Fruit fly (Drosophila melanogaster) whole organism, embryonic: ENCODE results near the gene kin17.

Experiments
- Asciz ChIP-seq: fragments of 200-800 bp; sonication (Bioruptor generic); optimal IDR thresholded peaks from 2 replicates; lab custom pipeline; 2017; ENCODE audit warnings: missing biosample characterization, mild to moderate bottlenecking, missing genetic modification characterization, missing genetic modification reagents
- CG10274 ChIP-seq: fragments of 200-800 bp; sonication (Bioruptor generic); optimal IDR thresholded peaks from 3 replicates; lab custom pipeline; 2017; ENCODE audit warnings: missing biosample characterization, mild to moderate bottlenecking, missing genetic modification characterization
- CG12659 ChIP-seq: fragments of 200-800 bp; sonication (Bioruptor generic); optimal IDR thresholded peaks from 3 replicates; lab custom pipeline; 2017; ENCODE audit warnings: mild to moderate bottlenecking, missing biosample characterization, missing genetic modification reagents, missing genetic modification characterization
- CG12744 ChIP-seq: fragments of 200-800 bp; sonication (Bioruptor generic); optimal IDR thresholded peaks from 2 replicates; lab custom pipeline; 2016; ENCODE audit warnings: missing biosample characterization, missing genetic modification characterization
- CG14441 ChIP-seq: fragments of 200-800 bp; sonication (Bioruptor generic); IDR thresholded peaks from 2 replicates; pipeline ENCODE4 v1.3.6; 2022; ENCODE audit warnings: missing biosample characterization, missing genetic modification characterization
- CG17912 ChIP-seq: fragments of 200-800 bp; sonication (Bioruptor generic); optimal IDR thresholded peaks from 2 replicates; lab custom pipeline; 2018; ENCODE audit warnings: missing biosample characterization, mild to moderate bottlenecking, missing genetic modification characterization
- CG1792 ChIP-seq: fragments of 200-800 bp; sonication (Bioruptor generic); optimal IDR thresholded peaks from 2 replicates; lab custom pipeline; 2016; ENCODE audit warnings: missing biosample characterization, missing genetic modification characterization
- CG18599 ChIP-seq: fragments of 200-800 bp; sonication (Bioruptor generic); optimal IDR thresholded peaks from 3 replicates; lab custom pipeline; 2017; ENCODE audit warnings: missing biosample characterization, missing genetic modification characterization, mild to moderate bottlenecking, moderate library complexity, missing genetic modification reagents
- CG2116 ChIP-seq: fragments of 200-800 bp; sonication (Bioruptor generic); optimal IDR thresholded peaks from 3 replicates; lab custom pipeline; 2018; ENCODE audit warnings: missing biosample characterization, mild to moderate bottlenecking, missing genetic modification characterization
- CG2678 ChIP-seq: fragments of 200-800 bp; sonication (Bioruptor generic); optimal IDR thresholded peaks from 3 replicates; lab custom pipeline; 2019; ENCODE audit warnings: missing biosample characterization, mild to moderate bottlenecking, missing genetic modification characterization, moderate library complexity
- CG2875 ChIP-seq: fragments of 200-800 bp; sonication (Bioruptor generic); optimal IDR thresholded peaks from 2 replicates; lab custom pipeline; 2017; ENCODE audit warnings: missing biosample characterization, mild to moderate bottlenecking, missing genetic modification characterization, missing genetic modification reagents
- CG42726 ChIP-seq: fragments of 200-800 bp; sonication (Bioruptor generic); IDR thresholded peaks from 2 replicates; pipeline ENCODE4 v1.3.6; 2022; ENCODE audit warnings: missing biosample characterization, missing genetic modification characterization; ENCODE audit not compliant: partially characterized antibody
- CG4424 ChIP-seq: fragments of 200-800 bp; sonication (Bioruptor generic); optimal IDR thresholded peaks from 3 replicates; lab custom pipeline; 2016; ENCODE audit warnings: missing biosample characterization, missing genetic modification characterization
- CG5953 ChIP-seq: fragments of 200-800 bp; sonication (Bioruptor generic); IDR thresholded peaks from 2 replicates; pipeline ENCODE4 v1.3.6; 2022; ENCODE audit warnings: missing biosample characterization, missing genetic modification characterization
- CG8924 ChIP-seq: fragments of 200-800 bp; optimal IDR thresholded peaks from 3 replicates; lab custom pipeline; 2019; ENCODE audit warnings: missing biosample characterization, mild to moderate bottlenecking, missing genetic modification characterization, moderate library complexity
- CHES-1-like ChIP-seq: fragments of 200-800 bp; sonication (Bioruptor generic); optimal IDR thresholded peaks from 2 replicates; lab custom pipeline; 2016; ENCODE audit warnings: missing biosample characterization, missing genetic modification characterization
- CTCF ChIP-seq: fragments of 200-800 bp; sonication (Bioruptor generic); optimal IDR thresholded peaks from 2 replicates; lab custom pipeline; 2017; ENCODE audit warnings: missing biosample characterization, mild to moderate bottlenecking, missing genetic modification characterization, moderate library complexity
- Camta ChIP-seq: fragments of 200-800 bp; sonication (Bioruptor generic); optimal IDR thresholded peaks from 2 replicates; lab custom pipeline; 2016; ENCODE audit warnings: missing biosample characterization, missing genetic modification characterization
- CrebB ChIP-seq: fragments of 200-800 bp; sonication (Bioruptor generic); optimal IDR thresholded peaks from 3 replicates; lab custom pipeline; 2018; ENCODE audit warnings: missing biosample characterization, mild to moderate bottlenecking, missing genetic modification characterization
- Drgx ChIP-seq: fragments of 200-800 bp; sonication (Bioruptor generic); IDR thresholded peaks from 2 replicates; pipeline ENCODE4 v1.3.6; 2022; ENCODE audit warnings: missing biosample characterization, missing genetic modification characterization
- Hr51 ChIP-seq, 2 experiments: fragments of 200-800 bp; sonication (Bioruptor generic); optimal IDR thresholded peaks; 2 replicates in 1 of 2; 3 replicates in 1 of 2; lab custom pipeline; 2016 to 2018; ENCODE audit warnings: missing biosample characterization in 2 of 2, missing genetic modification characterization in 2 of 2, mild to moderate bottlenecking in 1 of 2, moderate library complexity in 1 of 2
- Mad ChIP-seq: fragments of 200-800 bp; sonication (Bioruptor generic); optimal IDR thresholded peaks from 2 replicates; lab custom pipeline; 2016; ENCODE audit warnings: missing biosample characterization, missing genetic modification characterization
- Mes4 ChIP-seq: fragments of 200-800 bp; sonication (Bioruptor generic); optimal IDR thresholded peaks from 2 replicates; lab custom pipeline; 2016; ENCODE audit warnings: missing biosample characterization, missing genetic modification characterization
- NfI ChIP-seq: fragments of 200-800 bp; sonication (Bioruptor generic); optimal IDR thresholded peaks from 3 replicates; lab custom pipeline; 2018; ENCODE audit warnings: missing biosample characterization, mild to moderate bottlenecking, missing genetic modification characterization, moderate library complexity
- Optix ChIP-seq: fragments of 200-800 bp; sonication (Bioruptor generic); IDR thresholded peaks from 3 replicates; pipeline ENCODE4 v1.3.6; 2022; ENCODE audit warnings: missing biosample characterization, missing genetic modification characterization
- PHDP ChIP-seq: fragments of 200-800 bp; sonication (Bioruptor generic); optimal IDR thresholded peaks from 3 replicates; lab custom pipeline; 2018; ENCODE audit warnings: missing biosample characterization, mild to moderate bottlenecking, missing genetic modification characterization, moderate library complexity
- Six4 ChIP-seq: fragments of 200-800 bp; sonication (Bioruptor generic); optimal IDR thresholded peaks from 2 replicates; lab custom pipeline; 2016; ENCODE audit warnings: missing biosample characterization, missing genetic modification characterization
- Xrp1 ChIP-seq: fragments of 200-800 bp; sonication (Bioruptor generic); IDR thresholded peaks from 2 replicates; pipeline ENCODE4 v1.3.6; 2022; ENCODE audit warnings: missing biosample characterization, missing genetic modification characterization
- amos ChIP-seq: fragments of 200-800 bp; sonication (Bioruptor generic); IDR thresholded peaks from 2 replicates; pipeline ENCODE4 v1.3.6; 2022; ENCODE audit warnings: missing biosample characterization, missing genetic modification characterization; ENCODE audit not compliant: partially characterized antibody
- caup ChIP-seq: fragments of 200-800 bp; sonication (Bioruptor generic); optimal IDR thresholded peaks from 3 replicates; lab custom pipeline; 2017; ENCODE audit warnings: missing biosample characterization, mild to moderate bottlenecking, missing genetic modification characterization, moderate library complexity; ENCODE audit not compliant: severe bottlenecking
- chif ChIP-seq, 2 experiments: fragments of 200-800 bp; sonication (Bioruptor generic); optimal IDR thresholded peaks; 3 replicates each; lab custom pipeline; 2016; ENCODE audit warnings: missing biosample characterization in 2 of 2, missing genetic modification characterization in 2 of 2
- chn ChIP-seq: fragments of 200-800 bp; sonication (Bioruptor generic); optimal IDR thresholded peaks from 2 replicates; lab custom pipeline; 2016; ENCODE audit warnings: missing biosample characterization, missing genetic modification characterization
- corto ChIP-seq: fragments of 200-800 bp; sonication (Bioruptor generic); optimal IDR thresholded peaks from 2 replicates; lab custom pipeline; 2016; ENCODE audit warnings: missing biosample characterization, mild to moderate bottlenecking, missing genetic modification characterization, moderate library complexity
- dysf ChIP-seq: fragments of 200-800 bp; sonication (Bioruptor generic); IDR thresholded peaks from 3 replicates; pipeline ENCODE4 v1.3.6; 2022; ENCODE audit warnings: missing biosample characterization, missing genetic modification characterization
- fd102C ChIP-seq: fragments of 200-800 bp; sonication (Bioruptor generic); optimal IDR thresholded peaks from 2 replicates; lab custom pipeline; 2018; ENCODE audit warnings: missing biosample characterization, mild to moderate bottlenecking, missing genetic modification characterization, moderate library complexity
- ken ChIP-seq: fragments of 200-800 bp; sonication (Bioruptor generic); IDR thresholded peaks from 3 replicates; pipeline ENCODE4 v1.3.6; 2022; ENCODE audit warnings: missing biosample characterization, missing genetic modification characterization
- maf-S ChIP-seq: fragments of 200-800 bp; sonication (Bioruptor generic); optimal IDR thresholded peaks from 2 replicates; lab custom pipeline; 2016; ENCODE audit warnings: missing biosample characterization, missing genetic modification characterization
- mld ChIP-seq: fragments of 200-800 bp; sonication (Bioruptor generic); IDR thresholded peaks from 3 replicates; pipeline ENCODE4 v1.3.6; 2022; ENCODE audit warnings: missing biosample characterization, missing genetic modification characterization; ENCODE audit not compliant: partially characterized antibody
- odd ChIP-seq: fragments of 200-800 bp; sonication (Bioruptor generic); optimal IDR thresholded peaks from 2 replicates; lab custom pipeline; 2017; ENCODE audit warnings: missing biosample characterization, mild to moderate bottlenecking, missing genetic modification characterization
- pb ChIP-seq: fragments of 200-800 bp; sonication (Bioruptor generic); optimal IDR thresholded peaks from 3 replicates; lab custom pipeline; 2016; ENCODE audit warnings: missing biosample characterization, missing genetic modification characterization
- pfk ChIP-seq: fragments of 200-800 bp; sonication (Bioruptor generic); optimal IDR thresholded peaks from 2 replicates; lab custom pipeline; 2018; ENCODE audit warnings: missing biosample characterization, mild to moderate bottlenecking, missing genetic modification characterization, moderate library complexity
- pho ChIP-seq: fragments of 200-800 bp; sonication (Bioruptor generic); optimal IDR thresholded peaks from 2 replicates; lab custom pipeline; 2016; ENCODE audit warnings: missing biosample characterization, missing genetic modification characterization
- psq ChIP-seq: fragments of 200-800 bp; sonication (Bioruptor generic); optimal IDR thresholded peaks from 2 replicates; lab custom pipeline; 2017; ENCODE audit warnings: missing biosample characterization, missing genetic modification characterization
- repo ChIP-seq: fragments of 200-800 bp; sonication (Bioruptor generic); optimal IDR thresholded peaks from 2 replicates; lab custom pipeline; 2016; ENCODE audit warnings: missing biosample characterization, missing genetic modification characterization
- sd ChIP-seq: fragments of 200-800 bp; sonication (Bioruptor generic); optimal IDR thresholded peaks from 3 replicates; lab custom pipeline; 2018; ENCODE audit warnings: missing biosample characterization, mild to moderate bottlenecking, missing genetic modification characterization, moderate library complexity
- sim ChIP-seq: fragments of 200-800 bp; sonication (Bioruptor generic); IDR thresholded peaks from 2 replicates; pipeline ENCODE4 v1.3.6; 2022; ENCODE audit warnings: missing biosample characterization, missing genetic modification characterization
- tna ChIP-seq: fragments of 200-800 bp; sonication (Bioruptor generic); IDR thresholded peaks from 2 replicates; pipeline ENCODE4 v1.3.6; 2022; ENCODE audit warnings: missing biosample characterization, missing genetic modification characterization; ENCODE audit not compliant: partially characterized antibody
- tup ChIP-seq: fragments of 200-800 bp; sonication (Bioruptor generic); optimal IDR thresholded peaks from 2 replicates; lab custom pipeline; 2016; ENCODE audit warnings: missing biosample characterization, mild to moderate bottlenecking, missing genetic modification characterization, moderate library complexity
- zfh2 ChIP-seq: fragments of 200-800 bp; sonication (Bioruptor generic); optimal IDR thresholded peaks from 2 replicates; lab custom pipeline; 2016; ENCODE audit warnings: missing biosample characterization, missing genetic modification characterization

The kin17 gene

dm6 chr3L:20375878-20376563 lies 19.4 kb downstream of the kin17 start, which contains the start of the genes Ide and RhoBTB (continued):
- TF ChIP-seq Mes4 (GFP tag; lab: Kevin White, UChicago) (peak; percentile 47), CG4424 (GFP tag; lab: Kevin White, UChicago) (peak; percentile 66), chn (GFP tag; lab: Kevin White, UChicago) (peak; percentile 86), CG18599 (GFP tag; lab: Kevin White, UChicago) (peak; percentile 80), odd (no peak), mld (GFP tag; lab: Robert Waterston, UW) (no peak), Six4 (GFP tag; lab: Kevin White, UChicago) (peak; percentile 60), tup (peak; percentile 47), caup (GFP tag; lab: Kevin White, UChicago) (peak; percentile 59), CG17912 (GFP tag; lab: Kevin White, UChicago) (peak; percentile 11), PHDP (tag; lab: Kevin White, UChicago) (peak; percentile 78), sim (GFP tag; lab: Robert Waterston, UW) (no peak), pb (GFP tag; lab: Kevin White, UChicago) (peak; percentile 61), corto (no peak), CG10274 (GFP tag; lab: Kevin White, UChicago) (peak; percentile 38), CG2875 (no peak), dysf (GFP tag; lab: Robert Waterston, UW) (peak; percentile 83), Hr51 (GFP tag; optimal IDR thresholded peaks at IDR 0.05; lab: Kevin White, UChicago) (peak in 1 of 2 experiments; percentile 80), CG5953 (GFP tag; lab: Robert Waterston, UW) (no peak), chif (GFP tag; optimal IDR thresholded peaks at IDR 0.05; lab: Kevin White, UChicago) (peak; percentile 77 to 79), zfh2 (GFP tag; lab: Kevin White, UChicago) (peak; percentile 95), CG1792 (GFP tag; lab: Kevin White, UChicago) (peak; percentile 73), pho (GFP tag; lab: Kevin White, UChicago) (peak; percentile 92), sd (tag; lab: Kevin White, UChicago) (peak; percentile 80), CHES-1-like (GFP tag; lab: Kevin White, UChicago) (peak; percentile 88), repo (GFP tag; lab: Kevin White, UChicago) (peak; percentile 64), CrebB (tag; lab: Kevin White, UChicago) (peak; percentile 4), ken (GFP tag; lab: Robert Waterston, UW) (peak; percentile 46; the same call in 1 of the 3 replicates), NfI (peak; percentile 82), Asciz (no peak), Camta (GFP tag; lab: Kevin White, UChicago) (peak; percentile 85), CG2678 (tag; lab: Kevin White, UChicago) (peak; percentile 87), Mad (peak; percentile 77), fd102C (no peak), CG14441 (GFP tag; lab: Robert Waterston, UW) (peak; percentile 75), pfk (GFP tag; lab: Kevin White, UChicago) (no peak), Optix (GFP tag; lab: Robert Waterston, UW) (no peak), CG8924 (tag; lab: Kevin White, UChicago) (peak; percentile 76), CG2116 (GFP tag; lab: Kevin White, UChicago) (peak; percentile 79), psq (GFP tag; lab: Kevin White, UChicago) (peak; percentile 62), Xrp1 (GFP tag; lab: Robert Waterston, UW) (peak; percentile 54; the same call in 1 of the 2 replicates), CG12659 (GFP tag; lab: Kevin White, UChicago) (peak; percentile 91), maf-S (GFP tag; lab: Kevin White, UChicago) (peak; percentile 84), amos (GFP tag; lab: Robert Waterston, UW) (0 out of 2 replicates have a peak, but pooled peaks have one; percentile 10), CTCF (GFP tag; lab: Kevin White, UChicago) (peak; percentile 30), CG12744 (GFP tag; lab: Kevin White, UChicago) (peak; percentile 37), tna (no peak; the same call in 1 of the 2 replicates), Drgx (GFP tag; lab: Robert Waterston, UW) (peak; percentile 50; the same call in 1 of the 2 replicates), CG42726 (GFP tag; lab: Robert Waterston, UW) (no peak)
